Worm (Caenorhabditis elegans) whole organism, late embryonic: Measurements from ENCODE around the gene T01G5.8.

Experiments
- C08G9.2 ChIP-seq: sonication (generic microtip); optimal IDR thresholded peaks from 2 replicates; lab custom pipeline; 2016; ENCODE audit warnings: mild to moderate bottlenecking, missing genetic modification characterization, moderate library complexity, missing compliant biosample characterization
- C38D4.7 ChIP-seq: fragments of 200-800 bp; sonication (Bioruptor generic); optimal IDR thresholded peaks from 2 replicates; lab custom pipeline; 2018; ENCODE audit warnings: mild to moderate bottlenecking, missing genetic modification characterization, moderate library complexity, missing compliant biosample characterization
- F13H6.1 ChIP-seq: sonication (generic microtip); optimal IDR thresholded peaks from 2 replicates; lab custom pipeline; 2016; ENCODE audit warnings: missing genetic modification characterization, missing compliant biosample characterization
- T23F11.4 ChIP-seq: fragments of 200-800 bp; sonication (Bioruptor generic); optimal IDR thresholded peaks from 2 replicates; lab custom pipeline; 2018; ENCODE audit warnings: mild to moderate bottlenecking, missing genetic modification characterization, missing compliant biosample characterization
- Y22D7AL.16 ChIP-seq: sonication (generic microtip); optimal IDR thresholded peaks from 2 replicates; lab custom pipeline; 2016; ENCODE audit warnings: missing genetic modification characterization, missing compliant biosample characterization
- ceh-14 ChIP-seq: sonication (generic microtip); optimal IDR thresholded peaks from 2 replicates; lab custom pipeline; 2016; ENCODE audit warnings: missing genotype, missing genetic modification characterization, missing compliant biosample characterization
- ceh-2 ChIP-seq: sonication (generic microtip); optimal IDR thresholded peaks from 2 replicates; lab custom pipeline; 2016; ENCODE audit warnings: missing genotype, missing genetic modification characterization, missing compliant biosample characterization
- ceh-24 ChIP-seq: sonication (generic microtip); optimal IDR thresholded peaks from 2 replicates; lab custom pipeline; 2016; ENCODE audit warnings: mild to moderate bottlenecking, missing genetic modification characterization, missing compliant biosample characterization
- ceh-30 ChIP-seq: fragments of 150-350 bp; optimal IDR thresholded peaks from 2 replicates; lab custom pipeline; 2014; ENCODE audit warnings: missing biosample characterization, missing genetic modification characterization
- ceh-48 ChIP-seq: sonication (generic microtip); optimal IDR thresholded peaks from 2 replicates; lab custom pipeline; 2016; ENCODE audit warnings: missing genetic modification characterization, inconsistent platforms, missing compliant biosample characterization
- ceh-6 ChIP-seq: fragments of 200-800 bp; sonication (Bioruptor generic); optimal IDR thresholded peaks from 2 replicates; lab custom pipeline; 2018; ENCODE audit warnings: mild to moderate bottlenecking, missing genetic modification characterization, missing compliant biosample characterization
- che-1 ChIP-seq: sonication (generic microtip); optimal IDR thresholded peaks from 2 replicates; lab custom pipeline; 2016; ENCODE audit warnings: mild to moderate bottlenecking, missing genetic modification characterization, missing compliant biosample characterization
- dmd-4 ChIP-seq: sonication (generic microtip); optimal IDR thresholded peaks from 2 replicates; lab custom pipeline; 2016; ENCODE audit warnings: borderline replicate concordance, missing genetic modification characterization, missing compliant biosample characterization
- dve-1 ChIP-seq: sonication (generic microtip); optimal IDR thresholded peaks from 2 replicates; lab custom pipeline; 2017; ENCODE audit warnings: antibody characterized with exemption, mild to moderate bottlenecking, missing genetic modification characterization, missing compliant biosample characterization
- elt-2 ChIP-seq: sonication (generic microtip); optimal IDR thresholded peaks from 2 replicates; lab custom pipeline; 2016; ENCODE audit warnings: missing genetic modification reagents, missing genetic modification characterization, missing compliant biosample characterization
- ets-4 ChIP-seq: sonication (generic microtip); optimal IDR thresholded peaks from 2 replicates; lab custom pipeline; 2016; ENCODE audit warnings: missing genetic modification characterization, missing compliant biosample characterization
- eyg-1 ChIP-seq: sonication (generic microtip); optimal IDR thresholded peaks from 2 replicates; lab custom pipeline; 2016; ENCODE audit warnings: missing genotype, missing genetic modification characterization, missing compliant biosample characterization
- fax-1 ChIP-seq: sonication (generic microtip); optimal IDR thresholded peaks from 2 replicates; lab custom pipeline; 2016; ENCODE audit warnings: missing genotype, missing genetic modification characterization, missing compliant biosample characterization
- fkh-10 ChIP-seq: fragments of 150-350 bp; optimal IDR thresholded peaks from 2 replicates; lab custom pipeline; 2014; ENCODE audit warnings: missing biosample characterization, missing genetic modification reagents, missing genetic modification characterization
- fkh-6 ChIP-seq: sonication (generic microtip); optimal IDR thresholded peaks from 2 replicates; lab custom pipeline; 2016; ENCODE audit warnings: missing genetic modification characterization, missing compliant biosample characterization
- gmeb-2 ChIP-seq: sonication (generic microtip); optimal IDR thresholded peaks from 2 replicates; lab custom pipeline; 2016; ENCODE audit warnings: missing genetic modification characterization, inconsistent platforms, missing compliant biosample characterization
- hlh-30 ChIP-seq: sonication (generic microtip); optimal IDR thresholded peaks from 2 replicates; lab custom pipeline; 2017; ENCODE audit warnings: antibody characterized with exemption, missing genetic modification characterization, missing compliant biosample characterization; ENCODE audit not compliant: insufficient read depth
- hlh-6 ChIP-seq: sonication (generic microtip); optimal IDR thresholded peaks from 2 replicates; lab custom pipeline; 2016; ENCODE audit warnings: missing genotype, missing genetic modification characterization, missing compliant biosample characterization
- lim-6 ChIP-seq: sonication (generic microtip); optimal IDR thresholded peaks from 2 replicates; lab custom pipeline; 2016; ENCODE audit warnings: missing genetic modification characterization, missing compliant biosample characterization
- mec-3 ChIP-seq: sonication (generic microtip); optimal IDR thresholded peaks from 2 replicates; lab custom pipeline; 2016; ENCODE audit warnings: borderline replicate concordance, missing genetic modification characterization, missing compliant biosample characterization
- nhr-232 ChIP-seq: sonication (generic microtip); optimal IDR thresholded peaks from 2 replicates; lab custom pipeline; 2016; ENCODE audit warnings: missing genetic modification characterization, missing compliant biosample characterization
- npax-4 ChIP-seq: sonication (generic microtip); optimal IDR thresholded peaks from 2 replicates; lab custom pipeline; 2016; ENCODE audit warnings: missing genetic modification characterization, missing compliant biosample characterization
- pqm-1 ChIP-seq: sonication (generic microtip); optimal IDR thresholded peaks from 2 replicates; lab custom pipeline; 2016; ENCODE audit warnings: missing genetic modification characterization, missing compliant biosample characterization
- ref-2 ChIP-seq: sonication (generic microtip); optimal IDR thresholded peaks from 2 replicates; lab custom pipeline; 2016; ENCODE audit warnings: missing genetic modification characterization, missing compliant biosample characterization
- rnt-1 ChIP-seq: sonication (generic microtip); optimal IDR thresholded peaks from 2 replicates; lab custom pipeline; 2016; ENCODE audit warnings: missing genetic modification characterization, missing compliant biosample characterization
- sox-2 ChIP-seq: fragments of 200-800 bp; sonication (Bioruptor generic); IDR thresholded peaks from 2 replicates; pipeline ENCODE4 v1.3.6; 2022; ENCODE audit warnings: missing genetic modification reagents, missing genetic modification characterization, missing compliant biosample characterization
- sox-4 ChIP-seq: sonication (generic microtip); optimal IDR thresholded peaks from 2 replicates; lab custom pipeline; 2017; ENCODE audit warnings: mild to moderate bottlenecking, missing genetic modification characterization, inconsistent platforms, missing compliant biosample characterization
- syd-9 ChIP-seq: sonication (generic microtip); optimal IDR thresholded peaks from 2 replicates; lab custom pipeline; 2016; ENCODE audit warnings: mild to moderate bottlenecking, missing genetic modification characterization, moderate library complexity, missing compliant biosample characterization
- tbx-2 ChIP-seq: sonication (generic microtip); optimal IDR thresholded peaks from 2 replicates; lab custom pipeline; 2016; ENCODE audit warnings: missing genetic modification characterization, missing compliant biosample characterization
- tbx-7 ChIP-seq: sonication (generic microtip); optimal IDR thresholded peaks from 2 replicates; lab custom pipeline; 2016; ENCODE audit warnings: missing genotype, missing genetic modification characterization, missing compliant biosample characterization
- ttx-3 ChIP-seq: sonication (generic microtip); optimal IDR thresholded peaks from 2 replicates; lab custom pipeline; 2016; ENCODE audit warnings: missing genetic modification reagents, missing genetic modification characterization, missing compliant biosample characterization
- unc-42 ChIP-seq: sonication (generic microtip); optimal IDR thresholded peaks from 2 replicates; lab custom pipeline; 2016; ENCODE audit warnings: missing genotype, missing genetic modification characterization, missing compliant biosample characterization
- unc-55 ChIP-seq: sonication (generic microtip); optimal IDR thresholded peaks from 2 replicates; lab custom pipeline; 2017; ENCODE audit warnings: missing biosample characterization, missing genetic modification reagents, missing genetic modification characterization
- unc-86 ChIP-seq: sonication (generic microtip); optimal IDR thresholded peaks from 2 replicates; lab custom pipeline; 2016; ENCODE audit warnings: missing genetic modification characterization, missing compliant biosample characterization
- zip-5 ChIP-seq: sonication (generic microtip); optimal IDR thresholded peaks from 2 replicates; lab custom pipeline; 2016; ENCODE audit warnings: missing genetic modification characterization, missing compliant biosample characterization
- ztf-16 ChIP-seq: sonication (generic microtip); optimal IDR thresholded peaks from 2 replicates; lab custom pipeline; 2017; ENCODE audit warnings: missing genetic modification characterization, missing compliant biosample characterization

T01G5.8 gene

DNA sequence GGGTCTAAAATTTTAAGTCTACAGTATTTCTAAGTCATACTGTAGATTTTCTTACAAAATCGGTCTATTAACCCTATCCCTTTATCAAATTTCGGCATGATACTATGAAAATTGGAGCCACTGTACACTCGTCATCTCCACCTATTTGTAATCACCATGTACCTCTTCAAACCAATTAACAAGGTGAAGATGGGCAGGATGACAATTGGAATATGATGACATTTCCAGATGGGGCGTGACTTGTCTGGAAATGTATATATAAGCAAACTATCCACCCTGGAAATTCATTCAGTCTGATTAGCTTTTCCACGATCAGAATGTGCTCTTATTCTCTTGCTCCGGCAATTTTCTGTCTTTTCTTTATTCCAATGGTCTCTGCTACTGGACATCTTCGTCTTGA is 6.8 kb upstream of the T01G5.8 start, which contains the start of gene Y75B12A.2:
Gene Y75B12A.2 (plus strand): TSS at position 301 of the 400 bp plus-strand sequence.
- TF ChIP-seq unc-86: no peak
- no peak for TF ChIP-seq fkh-10
- TF ChIP-seq hlh-6: no peak

- TF ChIP-seq mec-3 (tag; lab: Kevin White, UChicago) (no peak), pqm-1 (no peak), ceh-48 (tag; lab: Kevin White, UChicago) (no peak), C38D4.7 (GFP tag; lab: Kevin White, UChicago) (no peak), rnt-1 (tag; lab: Kevin White, UChicago) (no peak), elt-2 (tag; lab: Kevin White, UChicago) (no peak), zip-5 (tag; lab: Kevin White, UChicago) (no peak), nhr-232 (tag; lab: Kevin White, UChicago) (no peak), ceh-2 (tag; lab: Kevin White, UChicago) (no peak), F13H6.1 (no peak), dve-1 (tag; lab: Kevin White, UChicago) (no peak), eyg-1 (tag; lab: Kevin White, UChicago) (no peak), lim-6 (tag; lab: Kevin White, UChicago) (no peak), npax-4 (tag; lab: Kevin White, UChicago) (no peak), tbx-2 (no peak), che-1 (tag; lab: Kevin White, UChicago) (no peak), sox-4 (tag; lab: Kevin White, UChicago) (no peak), fkh-6 (tag; lab: Kevin White, UChicago) (no peak), ceh-6 (GFP tag; lab: Kevin White, UChicago) (no peak)
- TF ChIP-seq, all 69 proteins: peak for 0
Measured at ce11 chrV:15111660-15112059, 4.4 kb upstream of the T01G5.8 start, which contains the start of gene T01G5.7. TSS of gene T01G5.7 (plus strand) at chrV:15111960.

DNA sequence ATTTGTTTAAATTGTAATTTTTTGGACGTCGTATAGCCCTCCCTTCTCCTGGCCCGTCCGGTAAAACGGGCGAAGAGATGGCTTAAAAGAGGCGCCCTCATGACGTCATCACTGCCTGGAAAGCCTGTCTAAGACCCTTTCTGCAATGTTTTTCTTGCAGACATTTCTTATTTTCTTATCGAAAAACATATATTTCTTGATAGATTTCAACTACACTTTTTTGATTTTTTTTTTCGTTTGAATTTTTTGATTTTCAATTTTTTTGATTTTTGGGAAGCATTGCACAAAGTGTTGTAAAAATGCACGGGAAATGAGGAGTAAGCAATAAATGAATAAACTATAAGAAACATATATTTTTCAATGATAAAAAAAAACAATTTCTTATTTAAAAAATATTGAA is 2.1 kb upstream of the T01G5.8 start, which contains the start of gene T01G5.6:
Gene T01G5.6 (minus strand): TSS at position 101 of the 400 bp plus-strand sequence.
- TF ChIP-seq hlh-30: no peak
- no peak for TF ChIP-seq ztf-16 (tag; lab: Kevin White, UChicago)
- no peak for TF ChIP-seq tbx-7 (tag; lab: Kevin White, UChicago)
- TF ChIP-seq fax-1: no peak
- TF ChIP-seq ceh-30 (tag; lab: Kevin White, UChicago): no peak
- no peak for TF ChIP-seq gmeb-2 (tag; lab: Kevin White, UChicago)
- TF ChIP-seq unc-42 (tag; lab: Kevin White, UChicago): no peak
- no peak for TF ChIP-seq che-1 (tag; lab: Kevin White, UChicago)
- TF ChIP-seq sox-2 (GFP tag; lab: Robert Waterston, UW): no peak
- no peak for TF ChIP-seq lim-6 (tag; lab: Kevin White, UChicago)
- TF ChIP-seq T23F11.4 (GFP tag; lab: Kevin White, UChicago): no peak
- no peak for TF ChIP-seq F13H6.1
- no peak for TF ChIP-seq unc-55 (GFP tag; lab: Kevin White, UChicago)
- TF ChIP-seq ets-4 (tag; lab: Kevin White, UChicago): no peak

- TF ChIP-seq ttx-3 (tag; lab: Kevin White, UChicago) (no peak), Y22D7AL.16 (tag; lab: Kevin White, UChicago) (no peak), sox-2 (GFP tag; lab: Robert Waterston, UW) (no peak), C38D4.7 (GFP tag; lab: Kevin White, UChicago) (no peak), pqm-1 (no peak), C08G9.2 (tag; lab: Kevin White, UChicago) (no peak), ceh-2 (tag; lab: Kevin White, UChicago) (no peak), npax-4 (tag; lab: Kevin White, UChicago) (no peak), syd-9 (tag; lab: Kevin White, UChicago) (no peak), ztf-16 (tag; lab: Kevin White, UChicago) (no peak), zip-5 (tag; lab: Kevin White, UChicago) (no peak), ceh-48 (tag; lab: Kevin White, UChicago) (no peak), dmd-4 (no peak), ref-2 (tag; lab: Kevin White, UChicago) (no peak), ceh-14 (tag; lab: Kevin White, UChicago) (no peak), rnt-1 (tag; lab: Kevin White, UChicago) (no peak), ceh-24 (tag; lab: Kevin White, UChicago) (no peak), nhr-232 (tag; lab: Kevin White, UChicago) (no peak)
- TF ChIP-seq, all 69 proteins: peak for 0
Measured at ce11 chrV:15119517-15119916, 3.4 kb downstream of the T01G5.8 start, which contains the start of gene flor-1. TSS of gene flor-1 (minus strand) at chrV:15119617.
